5 worm cellular contexts compared by ENCODE assay signal in genomic region chrX:3706319-3706718, ce11.
TF ChIP-seq lines count a peak whose summit lies in the region.

No protein-coding gene starts in this region.

TF ChIP-seq in whole organism, L1 larva, 84 proteins besides CTCF, POLR2A, EP300 and RAD21:
- TF ChIP-seq lin-14 (GFP tag; optimal IDR thresholded peaks at IDR 0.05; lab: Kevin White, UChicago) (peak; percentile 37), nhr-71 (tag; optimal IDR thresholded peaks at IDR 0.05; lab: Kevin White, UChicago) (peak; percentile 61), elt-2 (tag; optimal IDR thresholded peaks at IDR 0.05; lab: Kevin White, UChicago) (no peak), rnt-1 (tag; optimal IDR thresholded peaks at IDR 0.05; lab: Kevin White, UChicago) (peak; percentile 68), snu-23 (GFP tag; optimal IDR thresholded peaks at IDR 0.05; lab: Kevin White, UChicago) (peak; percentile 17), pqm-1 (tag; optimal IDR thresholded peaks at IDR 0.05; lab: Kevin White, UChicago) (no peak), xbp-1 (tag; optimal IDR thresholded peaks at IDR 0.05; lab: Kevin White, UChicago) (no peak), ces-1 (GFP tag; optimal IDR thresholded peaks at IDR 0.05; lab: Kevin White, UChicago) (no peak), ceh-8 (GFP tag; optimal IDR thresholded peaks at IDR 0.05; lab: Kevin White, UChicago) (no peak), aly-2 (tag; optimal IDR thresholded peaks at IDR 0.05; lab: Kevin White, UChicago) (no peak), dsc-1 (tag; optimal IDR thresholded peaks at IDR 0.05; lab: Kevin White, UChicago) (peak; percentile 31), zip-4 (GFP tag; optimal IDR thresholded peaks at IDR 0.05; lab: Kevin White, UChicago) (no peak)
TF ChIP-seq in whole organism, L1 larva: peak in this region for 5.

TF ChIP-seq in whole organism, L4 larva, 104 proteins besides CTCF, POLR2A, EP300 and RAD21:
- TF ChIP-seq set-16 (GFP tag; IDR thresholded peaks at IDR 0.05; lab: Robert Waterston, UW) (peak; percentile 58; the same call in 1 of the 2 replicates), nhr-10 (tag; optimal IDR thresholded peaks at IDR 0.05; lab: Kevin White, UChicago) (no peak), daf-16 (GFP tag; optimal IDR thresholded peaks at IDR 0.05; lab: Kevin White, UChicago) (peak in 1 of 2 experiments; percentile 64), daf-16 (tag; optimal IDR thresholded peaks at IDR 0.05; lab: Kevin White, UChicago) (no peak)
TF ChIP-seq in whole organism, L4 larva: peak in this region for 2.

TF ChIP-seq in whole organism, late embryonic, 69 proteins besides CTCF, POLR2A, EP300 and RAD21:
- TF ChIP-seq K09A11.1 (tag; optimal IDR thresholded peaks at IDR 0.05; lab: Kevin White, UChicago; ENCODE audit: insufficient read depth) (no peak), rnt-1 (tag; optimal IDR thresholded peaks at IDR 0.05; lab: Kevin White, UChicago) (peak; percentile 41), tbx-7 (tag; optimal IDR thresholded peaks at IDR 0.05; lab: Kevin White, UChicago) (no peak), hlh-6 (tag; optimal IDR thresholded peaks at IDR 0.05; lab: Kevin White, UChicago) (peak; percentile 14)
TF ChIP-seq in whole organism, late embryonic: peak in this region for 2.

TF ChIP-seq in whole organism, mixed stage, embryonic, 35 proteins besides CTCF, POLR2A, EP300 and RAD21:
- TF ChIP-seq elt-3 (tag; optimal IDR thresholded peaks at IDR 0.05; lab: Kevin White, UChicago) (no peak), hlh-1 (tag; optimal IDR thresholded peaks at IDR 0.05; lab: Kevin White, UChicago) (peak; percentile 32)

TF ChIP-seq in whole organism, young adult, 124 proteins besides CTCF, POLR2A, EP300 and RAD21:
- peak; percentile 70 for TF ChIP-seq zfh-2 (GFP tag; conservative IDR thresholded peaks at IDR 0.05; lab: Robert Waterston, UW)
- TF ChIP-seq aptf-3 (GFP tag; IDR thresholded peaks at IDR 0.05; lab: Robert Waterston, UW) = no peak
TF ChIP-seq in whole organism, young adult: peak in this region for 1.
